Worm (Caenorhabditis elegans): Measurements from ENCODE around the gene col-88.

ce11 chrIII:30399-30798 lies 10.5 kb upstream of the col-88 start:
- no peak for TF ChIP-seq jun-1 (tag; optimal IDR thresholded peaks at IDR 0.05)
- TF ChIP-seq lin-15B (tag; optimal IDR thresholded peaks at IDR 0.05) = no peak
- TF ChIP-seq zag-1 (tag; optimal IDR thresholded peaks at IDR 0.05) = peak; percentile 43
- TF ChIP-seq ama-1 (optimal IDR thresholded peaks at IDR 0.05) = no peak
